Fruit fly (Drosophila melanogaster) whole organism, embryonic: ENCODE data around the gene Sem1.

ENCODE experiments used
- Bdp1 ChIP-seq: fragments of 200-800 bp; sonication (Bioruptor generic); optimal IDR thresholded peaks from 3 replicates; lab custom pipeline; 2016; ENCODE audit warnings: missing biosample characterization, missing genetic modification characterization
- BtbVII ChIP-seq: fragments of 200-800 bp; sonication (Bioruptor generic); optimal IDR thresholded peaks from 3 replicates; lab custom pipeline; 2017; ENCODE audit warnings: missing biosample characterization, mild to moderate bottlenecking, missing genetic modification characterization
- CG10267 ChIP-seq: fragments of 200-800 bp; sonication (Bioruptor generic); optimal IDR thresholded peaks from 2 replicates; lab custom pipeline; 2018; ENCODE audit warnings: missing biosample characterization, mild to moderate bottlenecking, missing genetic modification characterization, moderate library complexity
- CG10654 ChIP-seq: fragments of 200-800 bp; sonication (Bioruptor generic); optimal IDR thresholded peaks from 2 replicates; lab custom pipeline; 2016; ENCODE audit warnings: missing biosample characterization, missing genetic modification characterization
- CG12071 ChIP-seq: fragments of 200-800 bp; sonication (Bioruptor generic); optimal IDR thresholded peaks from 3 replicates; lab custom pipeline; 2018; ENCODE audit warnings: missing biosample characterization, mild to moderate bottlenecking, missing genetic modification characterization
- CG12104 ChIP-seq: fragments of 200-800 bp; sonication (Bioruptor generic); optimal IDR thresholded peaks from 3 replicates; lab custom pipeline; 2016; ENCODE audit warnings: missing biosample characterization, missing genetic modification characterization
- CG12769 ChIP-seq: fragments of 200-800 bp; sonication (Bioruptor generic); optimal IDR thresholded peaks from 2 replicates; lab custom pipeline; 2019; ENCODE audit warnings: missing biosample characterization, mild to moderate bottlenecking, missing genetic modification characterization, moderate library complexity
- CG1603 ChIP-seq: fragments of 200-800 bp; sonication (Bioruptor generic); optimal IDR thresholded peaks from 2 replicates; lab custom pipeline; 2019; ENCODE audit warnings: missing biosample characterization, mild to moderate bottlenecking, missing genetic modification characterization, moderate library complexity
- CG16815 ChIP-seq: fragments of 200-800 bp; sonication (Bioruptor generic); optimal IDR thresholded peaks from 3 replicates; lab custom pipeline; 2017; ENCODE audit warnings: missing biosample characterization, mild to moderate bottlenecking, missing genetic modification characterization
- CG17328 ChIP-seq: fragments of 200-800 bp; sonication (Bioruptor generic); IDR thresholded peaks from 2 replicates; pipeline ENCODE4 v1.3.6; 2022; ENCODE audit warnings: missing biosample characterization, missing genetic modification characterization
- CG17612 ChIP-seq: fragments of 200-800 bp; sonication (Bioruptor generic); IDR thresholded peaks from 2 replicates; pipeline ENCODE4 v1.3.6; 2022; ENCODE audit warnings: missing biosample characterization, missing genetic modification characterization
- CG2199 ChIP-seq: fragments of 200-800 bp; sonication (Bioruptor generic); IDR thresholded peaks from 3 replicates; pipeline ENCODE4 v1.3.6; 2022; ENCODE audit warnings: missing biosample characterization, missing genetic modification characterization
- CG34376 ChIP-seq: fragments of 200-800 bp; sonication (Bioruptor generic); optimal IDR thresholded peaks from 2 replicates; lab custom pipeline; 2018; ENCODE audit warnings: missing biosample characterization, mild to moderate bottlenecking, missing genetic modification characterization
- CG3838 ChIP-seq: fragments of 200-800 bp; sonication (Bioruptor generic); optimal IDR thresholded peaks from 3 replicates; lab custom pipeline; 2016; ENCODE audit warnings: missing biosample characterization, missing genetic modification characterization
- CG4424 ChIP-seq: fragments of 200-800 bp; sonication (Bioruptor generic); optimal IDR thresholded peaks from 3 replicates; lab custom pipeline; 2016; ENCODE audit warnings: missing biosample characterization, missing genetic modification characterization
- CG6854 ChIP-seq: fragments of 200-800 bp; sonication (Bioruptor generic); optimal IDR thresholded peaks from 3 replicates; lab custom pipeline; 2017; ENCODE audit warnings: missing biosample characterization, mild to moderate bottlenecking, missing genetic modification characterization
- CG7271 ChIP-seq: fragments of 200-800 bp; sonication (Bioruptor generic); optimal IDR thresholded peaks from 2 replicates; lab custom pipeline; 2018; ENCODE audit warnings: missing biosample characterization, mild to moderate bottlenecking, missing genetic modification characterization, moderate library complexity
- CG7786 ChIP-seq: fragments of 200-800 bp; sonication (Bioruptor generic); optimal IDR thresholded peaks from 2 replicates; lab custom pipeline; 2016; ENCODE audit warnings: missing biosample characterization, missing genetic modification characterization
- CG7928 ChIP-seq: fragments of 200-800 bp; sonication (Bioruptor generic); optimal IDR thresholded peaks from 2 replicates; lab custom pipeline; 2017; ENCODE audit warnings: missing biosample characterization, mild to moderate bottlenecking, missing genetic modification characterization
- CG8924 ChIP-seq: fragments of 200-800 bp; optimal IDR thresholded peaks from 3 replicates; lab custom pipeline; 2019; ENCODE audit warnings: missing biosample characterization, mild to moderate bottlenecking, missing genetic modification characterization, moderate library complexity
- CG9797 ChIP-seq: fragments of 200-800 bp; sonication (Bioruptor generic); optimal IDR thresholded peaks from 3 replicates; lab custom pipeline; 2018; ENCODE audit warnings: missing biosample characterization, mild to moderate bottlenecking, missing genetic modification characterization
- CG9932 ChIP-seq: fragments of 200-800 bp; sonication (Bioruptor generic); IDR thresholded peaks from 2 replicates; pipeline ENCODE4 v1.3.6; 2022; ENCODE audit warnings: missing biosample characterization, missing genetic modification characterization
- CoRest ChIP-seq: fragments of 200-800 bp; sonication (Bioruptor generic); optimal IDR thresholded peaks from 3 replicates; lab custom pipeline; 2018; ENCODE audit warnings: missing biosample characterization, mild to moderate bottlenecking, missing genetic modification characterization, moderate library complexity
- Dad ChIP-seq: fragments of 200-800 bp; sonication (Bioruptor generic); optimal IDR thresholded peaks from 3 replicates; lab custom pipeline; 2016; ENCODE audit warnings: missing biosample characterization, missing genetic modification characterization
- Dbx ChIP-seq: fragments of 200-800 bp; sonication (Bioruptor generic); IDR thresholded peaks from 3 replicates; pipeline ENCODE4 v1.3.6; 2022; ENCODE audit warnings: missing biosample characterization, missing genetic modification characterization
- Drgx ChIP-seq: fragments of 200-800 bp; sonication (Bioruptor generic); IDR thresholded peaks from 2 replicates; pipeline ENCODE4 v1.3.6; 2022; ENCODE audit warnings: missing biosample characterization, missing genetic modification characterization
- HmgZ ChIP-seq: fragments of 200-800 bp; sonication (Bioruptor generic); optimal IDR thresholded peaks from 2 replicates; lab custom pipeline; 2018; ENCODE audit warnings: missing biosample characterization, mild to moderate bottlenecking, missing genetic modification characterization
- Lhr ChIP-seq: fragments of 200-800 bp; sonication (Bioruptor generic); optimal IDR thresholded peaks from 3 replicates; lab custom pipeline; 2017; ENCODE audit warnings: mild to moderate bottlenecking, missing biosample characterization, missing genetic modification reagents, missing genetic modification characterization
- Mrtf ChIP-seq: fragments of 200-800 bp; sonication (Bioruptor generic); IDR thresholded peaks from 3 replicates; pipeline ENCODE4 v1.3.6; 2022; ENCODE audit warnings: missing biosample characterization, missing genetic modification characterization
- NC2α ChIP-seq: fragments of 200-800 bp; sonication (Bioruptor generic); optimal IDR thresholded peaks from 2 replicates; lab custom pipeline; 2016; ENCODE audit warnings: missing biosample characterization, missing genetic modification characterization
- Nf-YA ChIP-seq: fragments of 200-800 bp; sonication (Bioruptor generic); IDR thresholded peaks from 2 replicates; pipeline ENCODE4 v1.3.6; 2022; ENCODE audit warnings: missing biosample characterization, missing genetic modification characterization
- Nf-YB ChIP-seq: fragments of 200-800 bp; sonication (Bioruptor generic); optimal IDR thresholded peaks from 3 replicates; lab custom pipeline; 2019; ENCODE audit warnings: missing biosample characterization, mild to moderate bottlenecking, missing genetic modification characterization, moderate library complexity
- Nf-YC ChIP-seq: fragments of 200-800 bp; optimal IDR thresholded peaks from 3 replicates; lab custom pipeline; 2019; ENCODE audit warnings: missing biosample characterization, mild to moderate bottlenecking, missing genetic modification characterization, moderate library complexity
- Sin3A ChIP-seq: fragments of >200 bp; optimal IDR thresholded peaks from 2 replicates; lab custom pipeline; 2018
- Spps ChIP-seq: fragments of 200-800 bp; sonication (Bioruptor generic); optimal IDR thresholded peaks from 2 replicates; lab custom pipeline; 2018; ENCODE audit warnings: missing biosample characterization, mild to moderate bottlenecking, missing genetic modification characterization
- Xrp1 ChIP-seq: fragments of 200-800 bp; sonication (Bioruptor generic); IDR thresholded peaks from 2 replicates; pipeline ENCODE4 v1.3.6; 2022; ENCODE audit warnings: missing biosample characterization, missing genetic modification characterization
- ac ChIP-seq: fragments of 200-800 bp; sonication (Bioruptor generic); optimal IDR thresholded peaks from 3 replicates; lab custom pipeline; 2017; ENCODE audit warnings: missing biosample characterization, mild to moderate bottlenecking, missing genetic modification characterization
- az2 ChIP-seq: fragments of 200-800 bp; sonication (Bioruptor generic); optimal IDR thresholded peaks from 3 replicates; lab custom pipeline; 2016; ENCODE audit warnings: missing biosample characterization, missing genetic modification characterization
- chif ChIP-seq, 2 experiments: fragments of 200-800 bp; sonication (Bioruptor generic); optimal IDR thresholded peaks; 3 replicates each; lab custom pipeline; 2016; ENCODE audit warnings: missing biosample characterization in 2 of 2, missing genetic modification characterization in 2 of 2
- chn ChIP-seq: fragments of 200-800 bp; sonication (Bioruptor generic); optimal IDR thresholded peaks from 2 replicates; lab custom pipeline; 2016; ENCODE audit warnings: missing biosample characterization, missing genetic modification characterization
- crp ChIP-seq, 2 experiments: fragments of 200-800 bp; sonication (Bioruptor generic); optimal IDR thresholded peaks; 2 replicates in 1 of 2; 3 replicates in 1 of 2; lab custom pipeline; 2017; ENCODE audit warnings: missing biosample characterization in 2 of 2, missing genetic modification characterization in 2 of 2, mild to moderate bottlenecking in 1 of 2, moderate library complexity in 1 of 2
- da ChIP-seq: fragments of 200-800 bp; sonication (Bioruptor generic); optimal IDR thresholded peaks from 2 replicates; lab custom pipeline; 2016; ENCODE audit warnings: missing biosample characterization, missing genetic modification characterization
- fru ChIP-seq: fragments of >200 bp; optimal IDR thresholded peaks from 2 replicates; lab custom pipeline; 2017
- kay ChIP-seq: fragments of 200-800 bp; sonication (Bioruptor generic); optimal IDR thresholded peaks from 2 replicates; lab custom pipeline; 2016; ENCODE audit warnings: missing biosample characterization, missing genetic modification characterization
- mirr ChIP-seq: fragments of 200-800 bp; sonication (Bioruptor generic); optimal IDR thresholded peaks from 3 replicates; lab custom pipeline; 2018; ENCODE audit warnings: missing biosample characterization, mild to moderate bottlenecking, missing genetic modification characterization
- peb ChIP-seq: fragments of 200-800 bp; sonication (Bioruptor generic); IDR thresholded peaks from 2 replicates; pipeline ENCODE4 v1.3.6; 2022; ENCODE audit warnings: missing biosample characterization, missing genetic modification characterization
- pita ChIP-seq: fragments of 200-800 bp; sonication (Bioruptor generic); optimal IDR thresholded peaks from 2 replicates; lab custom pipeline; 2017; ENCODE audit warnings: missing biosample characterization, mild to moderate bottlenecking, missing genetic modification characterization
- pnt ChIP-seq: fragments of 200-800 bp; sonication (Bioruptor generic); optimal IDR thresholded peaks from 3 replicates; lab custom pipeline; 2016; ENCODE audit warnings: missing biosample characterization, missing genetic modification characterization
- prd ChIP-seq, 3 experiments: fragments of >200 bp in 2 of 3; fragments of 200-800 bp in 1 of 3; sonication (Bioruptor generic) in 1 of 3; optimal IDR thresholded peaks in 2 of 3; IDR thresholded peaks in 1 of 3; 2 replicates in 2 of 3; 3 replicates in 1 of 3; pipeline versions ENCODE4 v1.3.6 to Lab custom; 2017 to 2022; ENCODE audit warnings: missing biosample characterization in 1 of 3, missing genetic modification characterization in 1 of 3
- sob ChIP-seq: fragments of 200-800 bp; sonication (Bioruptor generic); IDR thresholded peaks from 2 replicates; pipeline ENCODE4 v1.3.6; 2022; ENCODE audit warnings: missing biosample characterization, missing genetic modification characterization
- ssp ChIP-seq: fragments of 200-800 bp; sonication (Bioruptor generic); IDR thresholded peaks from 2 replicates; pipeline ENCODE4 v1.3.6; 2022; ENCODE audit warnings: missing biosample characterization, missing genetic modification characterization
- vfl ChIP-seq: fragments of 200-800 bp; sonication (Bioruptor generic); optimal IDR thresholded peaks from 2 replicates; lab custom pipeline; 2016; ENCODE audit warnings: missing biosample characterization, missing genetic modification characterization

Sem1 gene

dm6 chr2L:7032517-7032951 is 31.3 kb upstream of the Sem1 start, which contains the start of the genes Rab30 and Caper (continued):
- TF ChIP-seq prd (optimal IDR thresholded peaks at IDR 0.05; lab: Kevin White, UChicago), result no peak
- TF ChIP-seq prd (GFP tag; IDR thresholded peaks at IDR 0.05; lab: Robert Waterston, UW), result peak; percentile 57; the same call in 2 of the 3 replicates
- TF ChIP-seq mirr (GFP tag; lab: Kevin White, UChicago), result peak; percentile 45
- TF ChIP-seq Spps (tag; lab: Kevin White, UChicago), result no peak
- no peak for TF ChIP-seq CG12071
- TF ChIP-seq pnt (GFP tag; lab: Kevin White, UChicago), result peak; percentile 60
- no peak for TF ChIP-seq Mrtf (GFP tag; lab: Robert Waterston, UW)
- peak; percentile 46 for TF ChIP-seq CG10654 (GFP tag; lab: Kevin White, UChicago)
- peak; percentile 58 for TF ChIP-seq CG9797 (GFP tag; lab: Kevin White, UChicago)
- no peak for TF ChIP-seq ac (GFP tag; lab: Kevin White, UChicago)
- TF ChIP-seq peb, result no peak
- TF ChIP-seq Bdp1 (GFP tag; lab: Kevin White, UChicago), result no peak
- peak; percentile 43 for TF ChIP-seq CG7786 (GFP tag; lab: Kevin White, UChicago)
- peak; percentile 86 for TF ChIP-seq sob (GFP tag; lab: Robert Waterston, UW)
- TF ChIP-seq pita (GFP tag; lab: Kevin White, UChicago), result no peak
- peak; percentile 37 to 45 for TF ChIP-seq chif (GFP tag; optimal IDR thresholded peaks at IDR 0.05; lab: Kevin White, UChicago)
- TF ChIP-seq CG17612 (GFP tag; lab: Robert Waterston, UW), result no peak
- TF ChIP-seq CG1603, result peak; percentile 89
- peak; percentile 33 for TF ChIP-seq CG12104 (GFP tag; lab: Kevin White, UChicago)
- peak; percentile 90 for TF ChIP-seq HmgZ (tag; lab: Kevin White, UChicago)
- no peak for TF ChIP-seq Nf-YA (GFP tag; lab: Robert Waterston, UW)
- TF ChIP-seq CG9932 (GFP tag; lab: Robert Waterston, UW), result peak; percentile 95
- peak; percentile 62 for TF ChIP-seq ssp (GFP tag; lab: Robert Waterston, UW)
- TF ChIP-seq CoRest (tag; lab: Kevin White, UChicago), result peak; percentile 46
- TF ChIP-seq crp (GFP tag; optimal IDR thresholded peaks at IDR 0.05; lab: Kevin White, UChicago), result peak in 1 of 2 experiments; percentile 57
- TF ChIP-seq chn (GFP tag; lab: Kevin White, UChicago), result peak; percentile 71
- no peak for TF ChIP-seq CG16815 (GFP tag; lab: Kevin White, UChicago)
- TF ChIP-seq CG4424 (GFP tag; lab: Kevin White, UChicago), result peak; percentile 45
- TF ChIP-seq az2 (GFP tag; lab: Kevin White, UChicago), result peak; percentile 43
- no peak for TF ChIP-seq CG6854 (GFP tag; lab: Kevin White, UChicago)
- TF ChIP-seq BtbVII (GFP tag; lab: Kevin White, UChicago), result no peak
- TF ChIP-seq Drgx (GFP tag; lab: Robert Waterston, UW), result no peak
- TF ChIP-seq da (GFP tag; lab: Kevin White, UChicago), result no peak
- TF ChIP-seq CG34376 (GFP tag; lab: Kevin White, UChicago), result peak; percentile 22
- 0 out of 2 replicates have a peak, but pooled peaks have one; percentile 33 for TF ChIP-seq Xrp1 (GFP tag; lab: Robert Waterston, UW)
- peak; percentile 74 for TF ChIP-seq vfl (GFP tag; lab: Kevin White, UChicago)
- TF ChIP-seq fru (lab: Kevin White, UChicago), result no peak
- TF ChIP-seq CG7271 (tag; lab: Kevin White, UChicago), result no peak
- TF ChIP-seq CG3838, result no peak
- peak; percentile 11; the same call in 1 of the 2 replicates for TF ChIP-seq CG17328
- peak; percentile 54 for TF ChIP-seq Lhr
- TF ChIP-seq Nf-YC (tag; lab: Kevin White, UChicago), result peak; percentile 68
- TF ChIP-seq NC2α (GFP tag; lab: Kevin White, UChicago), result peak; percentile 25
- peak; percentile 70 for TF ChIP-seq CG12769 (tag; lab: Kevin White, UChicago)
- peak; percentile 86 for TF ChIP-seq kay (GFP tag; lab: Kevin White, UChicago)
- peak; percentile 35 for TF ChIP-seq Nf-YB
- no peak for TF ChIP-seq CG2199
- peak; percentile 55 for TF ChIP-seq CG7928 (GFP tag; lab: Kevin White, UChicago)
- TF ChIP-seq CG10267 (tag; lab: Kevin White, UChicago), result peak; percentile 71
- peak; percentile 84 for TF ChIP-seq Dbx (GFP tag; lab: Robert Waterston, UW)
- peak; percentile 73 for TF ChIP-seq Sin3A (lab: Kevin White, UChicago)
- peak; percentile 55 for TF ChIP-seq CG8924
- TF ChIP-seq Dad, result peak; percentile 41
